Worm (Caenorhabditis elegans): Measurements from ENCODE around the gene slc-28.1.

DNA sequence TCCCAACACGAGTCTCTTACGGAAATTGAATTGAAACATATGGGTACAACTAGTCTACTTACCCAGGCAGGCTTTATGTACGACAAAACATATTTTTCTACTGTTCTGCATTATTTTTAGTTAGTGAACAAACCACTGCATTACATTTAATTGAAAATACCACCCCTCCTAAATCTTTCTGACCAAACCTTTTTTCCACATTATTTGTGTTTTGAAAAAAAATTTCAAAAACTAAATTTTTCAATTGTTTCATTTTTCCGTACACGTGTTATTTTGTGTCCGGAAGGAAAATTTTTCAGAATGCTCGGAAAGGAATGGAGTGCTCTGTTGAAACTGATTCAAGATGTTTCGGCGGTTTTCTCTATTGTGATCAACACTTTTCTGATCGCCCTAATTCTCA lies 48.8 kb downstream of the slc-28.1 start, which contains the start of gene str-226:
- TF ChIP-seq ztf-11 (tag; optimal IDR thresholded peaks at IDR 0.05) (no peak), unc-62 (GFP tag; optimal IDR thresholded peaks at IDR 0.05) (no peak), ces-1 (GFP tag; optimal IDR thresholded peaks at IDR 0.05) (no peak), elt-3 (tag; optimal IDR thresholded peaks at IDR 0.05) (no peak), ham-2 (GFP tag; optimal IDR thresholded peaks at IDR 0.05) (no peak), pha-4 (tag; optimal IDR thresholded peaks at IDR 0.05) (no peak), sem-2 (GFP tag; optimal IDR thresholded peaks at IDR 0.05) (no peak), snpc-4 (tag; optimal IDR thresholded peaks at IDR 0.05) (no peak), drap-1 (GFP tag; optimal IDR thresholded peaks at IDR 0.05) (no peak), ceh-39 (tag; optimal IDR thresholded peaks at IDR 0.05) (no peak), mls-2 (tag; optimal IDR thresholded peaks at IDR 0.05) (no peak), nhr-28 (tag; optimal IDR thresholded peaks at IDR 0.05) (no peak), sptf-1 (tag; optimal IDR thresholded peaks at IDR 0.05) (no peak), mab-5 (tag; optimal IDR thresholded peaks at IDR 0.05) (no peak)

Measured in whole organism, mixed stage, embryonic.